Worm (Caenorhabditis elegans) whole organism, late embryonic: ENCODE measurements around the gene cdc-73.

Experiments
- C08G9.2 ChIP-seq: sonication (generic microtip); optimal IDR thresholded peaks from 2 replicates; lab custom pipeline; 2016; ENCODE audit warnings: mild to moderate bottlenecking, missing genetic modification characterization, moderate library complexity, missing compliant biosample characterization
- F13H6.1 ChIP-seq: sonication (generic microtip); optimal IDR thresholded peaks from 2 replicates; lab custom pipeline; 2016; ENCODE audit warnings: missing genetic modification characterization, missing compliant biosample characterization
- ahr-1 ChIP-seq: sonication (generic microtip); optimal IDR thresholded peaks from 2 replicates; lab custom pipeline; 2016; ENCODE audit warnings: missing genetic modification characterization, missing compliant biosample characterization
- ceh-2 ChIP-seq: sonication (generic microtip); optimal IDR thresholded peaks from 2 replicates; lab custom pipeline; 2016; ENCODE audit warnings: missing genotype, missing genetic modification characterization, missing compliant biosample characterization
- ceh-31 ChIP-seq: sonication (generic microtip); optimal IDR thresholded peaks from 2 replicates; lab custom pipeline; 2016; ENCODE audit warnings: missing genetic modification characterization, missing compliant biosample characterization
- ceh-45 ChIP-seq: fragments of 200-800 bp; sonication (Bioruptor generic); IDR thresholded peaks from 2 replicates; pipeline ENCODE4 v1.3.6; 2022; ENCODE audit warnings: missing genetic modification reagents, missing genetic modification characterization, missing compliant biosample characterization
- ceh-48 ChIP-seq: sonication (generic microtip); optimal IDR thresholded peaks from 2 replicates; lab custom pipeline; 2016; ENCODE audit warnings: missing genetic modification characterization, inconsistent platforms, missing compliant biosample characterization
- ceh-6 ChIP-seq: fragments of 200-800 bp; sonication (Bioruptor generic); optimal IDR thresholded peaks from 2 replicates; lab custom pipeline; 2018; ENCODE audit warnings: mild to moderate bottlenecking, missing genetic modification characterization, missing compliant biosample characterization
- ceh-9 ChIP-seq: sonication (generic microtip); optimal IDR thresholded peaks from 2 replicates; lab custom pipeline; 2016; ENCODE audit warnings: mild to moderate bottlenecking, missing genetic modification characterization, inconsistent platforms, missing compliant biosample characterization
- che-1 ChIP-seq: sonication (generic microtip); optimal IDR thresholded peaks from 2 replicates; lab custom pipeline; 2016; ENCODE audit warnings: mild to moderate bottlenecking, missing genetic modification characterization, missing compliant biosample characterization
- elt-4 ChIP-seq: sonication (generic microtip); optimal IDR thresholded peaks from 2 replicates; lab custom pipeline; 2016; ENCODE audit warnings: missing genetic modification characterization, missing compliant biosample characterization
- ets-4 ChIP-seq: sonication (generic microtip); optimal IDR thresholded peaks from 2 replicates; lab custom pipeline; 2016; ENCODE audit warnings: missing genetic modification characterization, missing compliant biosample characterization
- fkh-10 ChIP-seq: fragments of 150-350 bp; optimal IDR thresholded peaks from 2 replicates; lab custom pipeline; 2014; ENCODE audit warnings: missing biosample characterization, missing genetic modification reagents, missing genetic modification characterization
- fkh-6 ChIP-seq: sonication (generic microtip); optimal IDR thresholded peaks from 2 replicates; lab custom pipeline; 2016; ENCODE audit warnings: missing genetic modification characterization, missing compliant biosample characterization
- hlh-13 ChIP-seq: fragments of 200-800 bp; sonication (Bioruptor generic); optimal IDR thresholded peaks from 2 replicates; lab custom pipeline; 2018; ENCODE audit warnings: mild to moderate bottlenecking, missing genetic modification characterization, missing compliant biosample characterization
- hlh-6 ChIP-seq: sonication (generic microtip); optimal IDR thresholded peaks from 2 replicates; lab custom pipeline; 2016; ENCODE audit warnings: missing genotype, missing genetic modification characterization, missing compliant biosample characterization
- lim-6 ChIP-seq: sonication (generic microtip); optimal IDR thresholded peaks from 2 replicates; lab custom pipeline; 2016; ENCODE audit warnings: missing genetic modification characterization, missing compliant biosample characterization
- lin-11 ChIP-seq: fragments of 200-800 bp; sonication (Bioruptor generic); optimal IDR thresholded peaks from 2 replicates; lab custom pipeline; 2018; ENCODE audit warnings: mild to moderate bottlenecking, missing genetic modification characterization, missing compliant biosample characterization
- madf-2 ChIP-seq: sonication (generic microtip); optimal IDR thresholded peaks from 2 replicates; lab custom pipeline; 2017; ENCODE audit warnings: missing genetic modification characterization, missing compliant biosample characterization
- mec-3 ChIP-seq: sonication (generic microtip); optimal IDR thresholded peaks from 2 replicates; lab custom pipeline; 2016; ENCODE audit warnings: borderline replicate concordance, missing genetic modification characterization, missing compliant biosample characterization
- nfya-1 ChIP-seq: sonication (generic microtip); optimal IDR thresholded peaks from 2 replicates; lab custom pipeline; 2017; ENCODE audit warnings: missing genetic modification characterization, mild to moderate bottlenecking, missing compliant biosample characterization, antibody characterized with exemption, moderate library complexity
- nhr-11 ChIP-seq: fragments of 150-350 bp; optimal IDR thresholded peaks from 2 replicates; lab custom pipeline; 2014; ENCODE audit warnings: missing biosample characterization, missing genetic modification characterization
- npax-4 ChIP-seq: sonication (generic microtip); optimal IDR thresholded peaks from 2 replicates; lab custom pipeline; 2016; ENCODE audit warnings: missing genetic modification characterization, missing compliant biosample characterization
- pax-1 ChIP-seq: fragments of 150-350 bp; optimal IDR thresholded peaks from 2 replicates; lab custom pipeline; 2014; ENCODE audit warnings: missing biosample characterization, missing genetic modification characterization
- pha-2 ChIP-seq: sonication (generic microtip); optimal IDR thresholded peaks from 2 replicates; lab custom pipeline; 2017; ENCODE audit warnings: mild to moderate bottlenecking, missing genetic modification characterization, missing compliant biosample characterization
- pha-4 ChIP-seq: fragments of 150-350 bp; optimal IDR thresholded peaks from 2 replicates; lab custom pipeline; 2018; ENCODE audit warnings: missing biosample characterization, missing genetic modification reagents, missing genetic modification characterization
- pqm-1 ChIP-seq: sonication (generic microtip); optimal IDR thresholded peaks from 2 replicates; lab custom pipeline; 2016; ENCODE audit warnings: missing genetic modification characterization, missing compliant biosample characterization
- ref-2 ChIP-seq: sonication (generic microtip); optimal IDR thresholded peaks from 2 replicates; lab custom pipeline; 2016; ENCODE audit warnings: missing genetic modification characterization, missing compliant biosample characterization
- rnt-1 ChIP-seq: sonication (generic microtip); optimal IDR thresholded peaks from 2 replicates; lab custom pipeline; 2016; ENCODE audit warnings: missing genetic modification characterization, missing compliant biosample characterization
- sdc-2 ChIP-seq: sonication (generic microtip); optimal IDR thresholded peaks from 2 replicates; lab custom pipeline; 2016; ENCODE audit warnings: missing genotype, missing genetic modification characterization, missing compliant biosample characterization
- sox-2 ChIP-seq: fragments of 200-800 bp; sonication (Bioruptor generic); IDR thresholded peaks from 2 replicates; pipeline ENCODE4 v1.3.6; 2022; ENCODE audit warnings: missing genetic modification reagents, missing genetic modification characterization, missing compliant biosample characterization
- tbx-2 ChIP-seq: sonication (generic microtip); optimal IDR thresholded peaks from 2 replicates; lab custom pipeline; 2016; ENCODE audit warnings: missing genetic modification characterization, missing compliant biosample characterization
- tbx-7 ChIP-seq: sonication (generic microtip); optimal IDR thresholded peaks from 2 replicates; lab custom pipeline; 2016; ENCODE audit warnings: missing genotype, missing genetic modification characterization, missing compliant biosample characterization
- unc-3 ChIP-seq, 2 experiments: fragments of 200-800 bp in 1 of 2; sonication (Bioruptor generic) in 1 of 2; sonication (generic microtip) in 1 of 2; conservative IDR thresholded peaks in 1 of 2; optimal IDR thresholded peaks in 1 of 2; 2 replicates each; pipeline versions ENCODE4 v1.3.6 to Lab custom; 2016 to 2022; ENCODE audit warnings: missing compliant biosample characterization in 2 of 2, missing genetic modification characterization in 2 of 2, missing genetic modification reagents in 1 of 2
- unc-42 ChIP-seq: sonication (generic microtip); optimal IDR thresholded peaks from 2 replicates; lab custom pipeline; 2016; ENCODE audit warnings: missing genotype, missing genetic modification characterization, missing compliant biosample characterization
- unc-55 ChIP-seq: sonication (generic microtip); optimal IDR thresholded peaks from 2 replicates; lab custom pipeline; 2017; ENCODE audit warnings: missing biosample characterization, missing genetic modification reagents, missing genetic modification characterization
- unc-86 ChIP-seq: sonication (generic microtip); optimal IDR thresholded peaks from 2 replicates; lab custom pipeline; 2016; ENCODE audit warnings: missing genetic modification characterization, missing compliant biosample characterization
- zip-5 ChIP-seq: sonication (generic microtip); optimal IDR thresholded peaks from 2 replicates; lab custom pipeline; 2016; ENCODE audit warnings: missing genetic modification characterization, missing compliant biosample characterization

Gene cdc-73

ce11 chrIV:4063573-4063972 lies 21.2 kb downstream of the cdc-73 start, which contains the start of gene ilys-6:
ilys-6 (minus strand) TSS chrIV:4063673.
- TF ChIP-seq npax-4 (tag; lab: Kevin White, UChicago) (no peak), pha-4 (tag; lab: Kevin White, UChicago) (no peak), nfya-1 (tag; lab: Kevin White, UChicago) (no peak)
- TF ChIP-seq, all 69 proteins: peak for 0

DNA sequence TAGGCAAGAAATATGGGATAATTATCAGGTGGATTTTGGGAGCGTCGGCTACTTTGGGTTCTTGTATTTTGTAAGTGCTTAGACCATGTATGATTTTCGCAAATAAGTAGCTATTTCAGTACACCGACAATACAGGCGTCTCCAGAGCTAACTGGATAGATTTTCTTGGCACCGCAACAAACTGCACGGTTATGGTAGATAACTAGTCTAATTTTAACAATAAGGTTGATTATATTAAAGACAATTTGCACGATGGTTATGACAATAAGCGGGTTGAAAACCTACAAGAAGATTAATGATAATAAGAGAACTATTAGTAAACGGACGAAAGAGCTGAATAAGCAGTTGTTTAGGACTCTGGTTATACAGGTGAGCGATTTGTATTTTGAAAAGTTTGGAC lies 25.0 kb downstream of the cdc-73 start:
- TF ChIP-seq unc-42, result no peak
- TF ChIP-seq ahr-1 (tag; lab: Kevin White, UChicago), result no peak
- no peak for TF ChIP-seq pha-4 (tag; lab: Kevin White, UChicago)
- no peak for TF ChIP-seq nhr-11
- no peak for TF ChIP-seq ceh-31
- no peak for TF ChIP-seq pha-2
- no peak for TF ChIP-seq pqm-1
- TF ChIP-seq ceh-48 (tag; lab: Kevin White, UChicago), result no peak
- TF ChIP-seq che-1 (tag; lab: Kevin White, UChicago), result no peak
- no peak for TF ChIP-seq lim-6
- no peak for TF ChIP-seq fkh-6 (tag; lab: Kevin White, UChicago)
- TF ChIP-seq sdc-2 (tag; lab: Kevin White, UChicago), result no peak
- no peak for TF ChIP-seq ceh-2 (tag; lab: Kevin White, UChicago)
- no peak for TF ChIP-seq pax-1
- no peak for TF ChIP-seq hlh-13 (GFP tag; lab: Kevin White, UChicago)
- no peak for TF ChIP-seq mec-3 (tag; lab: Kevin White, UChicago)
- no peak for TF ChIP-seq madf-2 (tag; lab: Kevin White, UChicago)

ce11 chrIV:4068480-4068879 lies 26.1 kb downstream of the cdc-73 start, which contains the start of gene fbxb-55:
fbxb-55 (plus strand) TSS chrIV:4068780.
- no peak for TF ChIP-seq ets-4 (tag; lab: Kevin White, UChicago)
- no peak for TF ChIP-seq F13H6.1 (tag; lab: Kevin White, UChicago)

- no peak for TF ChIP-seq sox-2 (GFP tag; lab: Robert Waterston, UW)
- TF ChIP-seq ceh-31, result peak; percentile 55
- no peak for TF ChIP-seq rnt-1
- peak; percentile 58 for TF ChIP-seq tbx-2 (tag; lab: Kevin White, UChicago)
- TF ChIP-seq unc-55 (GFP tag; lab: Kevin White, UChicago), result no peak
- TF ChIP-seq ceh-2 (tag; lab: Kevin White, UChicago), result peak; percentile 44
- no peak for TF ChIP-seq elt-4 (tag; lab: Kevin White, UChicago)
- no peak for TF ChIP-seq unc-86 (tag; lab: Kevin White, UChicago)
- no peak for TF ChIP-seq ceh-45 (GFP tag; lab: Robert Waterston, UW)
- no peak for TF ChIP-seq unc-3 (GFP tag; conservative IDR thresholded peaks at IDR 0.05; lab: Robert Waterston, UW)
- TF ChIP-seq unc-3 (tag; optimal IDR thresholded peaks at IDR 0.05; lab: Kevin White, UChicago), result no peak
- no peak for TF ChIP-seq ceh-6 (GFP tag; lab: Kevin White, UChicago)
- TF ChIP-seq hlh-13 (GFP tag; lab: Kevin White, UChicago), result no peak
- no peak for TF ChIP-seq fkh-10 (GFP tag; lab: Kevin White, UChicago)
- peak; percentile 59 for TF ChIP-seq ref-2
- peak; percentile 2 for TF ChIP-seq zip-5 (tag; lab: Kevin White, UChicago)
- TF ChIP-seq C08G9.2 (tag; lab: Kevin White, UChicago), result peak; percentile 7
- no peak for TF ChIP-seq nfya-1 (tag; lab: Kevin White, UChicago)
These were observed 28.4 kb downstream of the cdc-73 start for ce11 chrIV:4070810-4071209.

DNA sequence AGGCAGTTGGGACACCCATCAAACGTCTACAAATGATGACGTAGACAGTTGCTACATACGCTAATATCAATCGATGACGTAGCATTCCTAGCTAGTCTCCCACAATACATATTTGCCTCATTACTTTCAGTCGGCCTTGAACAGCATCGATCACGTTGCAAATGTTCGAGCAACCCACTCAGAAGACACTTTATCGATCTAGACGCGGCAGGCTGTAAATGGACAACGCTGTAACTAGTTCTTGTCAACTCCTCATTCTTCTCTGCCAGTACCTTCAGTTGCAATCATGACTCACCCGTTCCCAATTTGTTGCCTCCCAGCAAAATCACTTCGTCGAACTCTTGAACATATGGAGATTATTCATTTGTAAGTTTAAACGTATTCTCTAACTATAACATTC lies 29.7 kb downstream of the cdc-73 start, which contains the start of gene pqn-75:
Gene pqn-75, plus strand, starts transcription at position 301 of the 400 bp plus-strand sequence.
- TF ChIP-seq lin-11 (tag; lab: Kevin White, UChicago), result no peak
- TF ChIP-seq tbx-2 (tag; lab: Kevin White, UChicago), result no peak
- TF ChIP-seq madf-2 (tag; lab: Kevin White, UChicago), result no peak
- TF ChIP-seq mec-3 (tag; lab: Kevin White, UChicago), result no peak
- TF ChIP-seq tbx-7, result no peak
- no peak for TF ChIP-seq pqm-1
- TF ChIP-seq nfya-1 (tag; lab: Kevin White, UChicago), result no peak
- TF ChIP-seq hlh-6 (tag; lab: Kevin White, UChicago), result no peak
- no peak for TF ChIP-seq ceh-9 (tag; lab: Kevin White, UChicago)
